Worm (Caenorhabditis elegans): Measurements from ENCODE around the gene Y58A7A.5.
A peak's percentile ranks its signal among the peaks of the same experiment; 100 is the strongest.

The Y58A7A.5 gene

ce11 chrV:5072082-5072481 is 14.7 kb downstream of the Y58A7A.5 start, which contains the start of gene Y58A7A.2:
TSS of gene Y58A7A.2 (minus strand) at chrV:5072182.
- TF ChIP-seq tbx-2 (tag; optimal IDR thresholded peaks at IDR 0.05), result no peak
- no peak for TF ChIP-seq nhr-11 (tag; optimal IDR thresholded peaks at IDR 0.05)
- no peak for TF ChIP-seq ztf-11 (tag; optimal IDR thresholded peaks at IDR 0.05)
- TF ChIP-seq nfya-1 (tag; optimal IDR thresholded peaks at IDR 0.05; ENCODE audit: insufficient read depth), result no peak
- no peak for TF ChIP-seq egl-5 (tag; optimal IDR thresholded peaks at IDR 0.05)
- TF ChIP-seq lin-15B (tag; optimal IDR thresholded peaks at IDR 0.05), result no peak
- TF ChIP-seq R02D3.7 (tag; optimal IDR thresholded peaks at IDR 0.05), result no peak
- no peak for TF ChIP-seq nhr-76 (tag; optimal IDR thresholded peaks at IDR 0.05)

ce11 chrV:5069440-5069839 is 17.3 kb downstream of the Y58A7A.5 start, which contains the start of gene Y58A7A.1:
TSS of gene Y58A7A.1 (minus strand) at chrV:5069540.
- no peak for TF ChIP-seq ceh-9 (tag; optimal IDR thresholded peaks at IDR 0.05)
- TF ChIP-seq nhr-25 (tag; optimal IDR thresholded peaks at IDR 0.05), result peak; percentile 5

ce11 chrV:5067390-5067789 is 19.4 kb downstream of the Y58A7A.5 start:
- TF ChIP-seq pqm-1 (tag; optimal IDR thresholded peaks at IDR 0.05) (peak; percentile 61), jun-1 (tag; optimal IDR thresholded peaks at IDR 0.05) (peak; percentile 76), pha-4 (tag; optimal IDR thresholded peaks at IDR 0.05) (peak; percentile 37), nhr-237 (tag; optimal IDR thresholded peaks at IDR 0.05) (no peak), elt-2 (tag; optimal IDR thresholded peaks at IDR 0.05) (peak; percentile 95)

ce11 chrV:5064761-5065421 is 21.9 kb downstream of the Y58A7A.5 start, which contains the start of gene mlk-1:
TSS of gene mlk-1 (minus strand) at chrV:5064811.
- TF ChIP-seq ceh-16 (tag; optimal IDR thresholded peaks at IDR 0.05), result no peak
- no peak for TF ChIP-seq sea-2 (GFP tag; optimal IDR thresholded peaks at IDR 0.05)
- TF ChIP-seq nhr-67 (tag; optimal IDR thresholded peaks at IDR 0.05), result no peak
- TF ChIP-seq pha-4 (tag; optimal IDR thresholded peaks at IDR 0.05), result peak; percentile 69
- TF ChIP-seq nhr-237 (tag; optimal IDR thresholded peaks at IDR 0.05), result no peak
- TF ChIP-seq mdl-1 (tag; optimal IDR thresholded peaks at IDR 0.05), result peak; percentile 30
- peak; percentile 38 for TF ChIP-seq jun-1 (tag; optimal IDR thresholded peaks at IDR 0.05)
- peak; percentile 89 for TF ChIP-seq fkh-10 (GFP tag; optimal IDR thresholded peaks at IDR 0.05)
- peak; percentile 39 for TF ChIP-seq nhr-25 (tag; optimal IDR thresholded peaks at IDR 0.05)
- no peak for TF ChIP-seq elt-3 (tag; optimal IDR thresholded peaks at IDR 0.05)
- peak; percentile 25 for TF ChIP-seq snpc-4 (tag; optimal IDR thresholded peaks at IDR 0.05)
- no peak for TF ChIP-seq mml-1 (tag; optimal IDR thresholded peaks at IDR 0.05)
- TF ChIP-seq lin-15B (tag; optimal IDR thresholded peaks at IDR 0.05), result peak; percentile 44
- peak; percentile 83 for TF ChIP-seq egl-27 (tag; optimal IDR thresholded peaks at IDR 0.05)
- TF ChIP-seq lsy-12 (tag; optimal IDR thresholded peaks at IDR 0.05), result peak; percentile 5
- peak; percentile 16 for TF ChIP-seq pqm-1 (tag; optimal IDR thresholded peaks at IDR 0.05)
- TF ChIP-seq elt-2 (tag; optimal IDR thresholded peaks at IDR 0.05), result peak; percentile 54
- TF ChIP-seq hmg-11 (tag; optimal IDR thresholded peaks at IDR 0.05), result peak; percentile 89
- peak; percentile 68 for TF ChIP-seq lin-39 (tag; optimal IDR thresholded peaks at IDR 0.05)
- TF ChIP-seq nhr-77 (tag; optimal IDR thresholded peaks at IDR 0.05), result no peak
- TF ChIP-seq nhr-28 (tag; optimal IDR thresholded peaks at IDR 0.05), result no peak
- TF ChIP-seq tbx-2 (tag; optimal IDR thresholded peaks at IDR 0.05), result no peak
- peak; percentile 36 for TF ChIP-seq nhr-43 (tag; optimal IDR thresholded peaks at IDR 0.05; ENCODE audit: poor library complexity, severe bottlenecking)
- no peak for TF ChIP-seq ztf-11 (tag; optimal IDR thresholded peaks at IDR 0.05)
- peak; percentile 66 for TF ChIP-seq nhr-11 (tag; optimal IDR thresholded peaks at IDR 0.05)
- TF ChIP-seq egl-5 (tag; optimal IDR thresholded peaks at IDR 0.05), result no peak
- peak; percentile 26 for TF ChIP-seq ama-1 (optimal IDR thresholded peaks at IDR 0.05)
- TF ChIP-seq ceh-82 (tag; optimal IDR thresholded peaks at IDR 0.05), result no peak
- no peak for TF ChIP-seq ZK546.5 (tag; optimal IDR thresholded peaks at IDR 0.05)
- no peak for TF ChIP-seq skn-1 (tag; optimal IDR thresholded peaks at IDR 0.05)
- TF ChIP-seq ceh-28 (tag; optimal IDR thresholded peaks at IDR 0.05), result peak; percentile 37
- TF ChIP-seq nhr-23 (tag; optimal IDR thresholded peaks at IDR 0.05), result peak; percentile 48
- TF ChIP-seq nfya-1 (tag; optimal IDR thresholded peaks at IDR 0.05; ENCODE audit: insufficient read depth), result peak; percentile 76
